Worm (Caenorhabditis elegans) whole organism, L1 larva: Measurements from ENCODE around the gene Y54G2A.49.

Source experiments
- C34B4.2 ChIP-seq: sonication (generic microtip); optimal IDR thresholded peaks from 2 replicates; lab custom pipeline; 2017; ENCODE audit warnings: mild to moderate bottlenecking, missing genetic modification characterization, missing compliant biosample characterization
- ceh-8 ChIP-seq: fragments of 200-800 bp; sonication (Bioruptor generic); optimal IDR thresholded peaks from 2 replicates; lab custom pipeline; 2018; ENCODE audit warnings: mild to moderate bottlenecking, missing genetic modification characterization, moderate library complexity, missing compliant biosample characterization
- efl-1 ChIP-seq, 4 experiments: fragments of 150-350 bp; optimal IDR thresholded peaks in 3 of 4; peaks in 1 of 4; 1 replicate in 1 of 4; 2 replicates in 3 of 4; lab custom pipeline; 2014; ENCODE audit warnings: missing biosample characterization in 2 of 4, missing genetic modification characterization in 2 of 4, missing genetic modification reagents in 2 of 4
- lin-15B ChIP-seq: fragments of 150-350 bp; sonication (generic microtip); optimal IDR thresholded peaks from 3 replicates; lab custom pipeline; 2014; ENCODE audit warnings: missing biosample characterization, missing genetic modification characterization

The Y54G2A.49 gene

ce11 chrIV:2802193-2802592 is 50.9 kb downstream of the Y54G2A.49 start:
- TF ChIP-seq efl-1 (optimal IDR thresholded peaks at IDR 0.05; lab: Kevin White, UChicago) (no peak), efl-1 (GFP tag; optimal IDR thresholded peaks at IDR 0.05 in 1 of 2; lab: Kevin White, UChicago) (peak in 1 of 2 experiments; percentile 85), lin-15B (tag; lab: Kevin White, UChicago) (no peak), ceh-8 (GFP tag; lab: Kevin White, UChicago) (no peak), C34B4.2 (tag; lab: Kevin White, UChicago) (no peak)
- TF ChIP-seq, all 84 proteins: peak for 1
